Worm (Caenorhabditis elegans): ENCODE measurements around the gene rpn-2.

- TF ChIP-seq pqm-1 (tag; optimal IDR thresholded peaks at IDR 0.05) (no peak), nhr-76 (tag; optimal IDR thresholded peaks at IDR 0.05) (no peak), mml-1 (tag; optimal IDR thresholded peaks at IDR 0.05) (no peak), nhr-23 (tag; optimal IDR thresholded peaks at IDR 0.05) (no peak), ceh-28 (tag; optimal IDR thresholded peaks at IDR 0.05) (no peak), zag-1 (tag; optimal IDR thresholded peaks at IDR 0.05) (no peak)
Measured at ce11 chrIII:6176172-6176571, 22.8 kb upstream of the rpn-2 start.

All from whole organism, L3 larva.